Fruit fly (Drosophila melanogaster): ENCODE measurements around the gene mbf1.

DNA sequence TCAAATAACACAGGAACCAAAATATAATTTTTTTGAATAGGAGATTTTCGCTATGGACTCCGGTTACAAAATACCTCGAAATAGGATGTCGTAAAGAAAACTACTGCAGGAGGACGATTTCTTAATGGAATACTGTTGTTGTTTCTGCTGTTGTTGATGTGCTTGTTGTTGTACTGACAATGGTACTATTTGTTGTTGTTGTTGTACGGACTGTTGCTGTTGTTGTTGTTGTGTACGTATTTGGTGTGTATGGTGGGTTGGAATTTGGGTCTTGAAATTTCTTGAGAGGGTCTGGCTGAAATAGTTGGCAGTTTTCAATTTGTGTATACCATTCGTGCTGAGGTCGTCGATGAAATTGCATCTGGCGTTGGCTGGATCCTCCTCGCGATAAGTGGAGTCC lies 52.0 kb downstream of the mbf1 start:
- TF ChIP-seq topi (GFP tag; optimal IDR thresholded peaks at IDR 0.05) (no peak), acj6 (GFP tag; optimal IDR thresholded peaks at IDR 0.05) (no peak), cyc (GFP tag; optimal IDR thresholded peaks at IDR 0.05) (no peak), ss (GFP tag; optimal IDR thresholded peaks at IDR 0.05) (no peak), dac (GFP tag; optimal IDR thresholded peaks at IDR 0.05) (no peak), CG3919 (GFP tag; optimal IDR thresholded peaks at IDR 0.05) (no peak)

Measured in whole organism, prepupa.